Worm (Caenorhabditis elegans) whole organism, mixed stage, embryonic: ENCODE measurements around the gene rpb-8.

Source experiments
- M03D4.4 ChIP-seq: sonication (generic microtip); optimal IDR thresholded peaks from 2 replicates; lab custom pipeline; 2017; ENCODE audit warnings: mild to moderate bottlenecking, missing genetic modification characterization, missing compliant biosample characterization
- bed-3 ChIP-seq: fragments of 200-800 bp; sonication (Bioruptor generic); optimal IDR thresholded peaks from 3 replicates; lab custom pipeline; 2018; ENCODE audit warnings: mild to moderate bottlenecking, missing genetic modification characterization, moderate library complexity, missing compliant biosample characterization
- blmp-1 ChIP-seq: fragments of 150-350 bp; optimal IDR thresholded peaks from 2 replicates; lab custom pipeline; 2014; ENCODE audit warnings: missing biosample characterization, missing genetic modification characterization
- ceh-39 ChIP-seq: fragments of 150-350 bp; optimal IDR thresholded peaks from 2 replicates; lab custom pipeline; 2014; ENCODE audit warnings: missing biosample characterization, missing genetic modification characterization
- ceh-43 ChIP-seq: fragments of 200-800 bp; sonication (Bioruptor generic); optimal IDR thresholded peaks from 2 replicates; lab custom pipeline; 2018; ENCODE audit warnings: mild to moderate bottlenecking, missing genetic modification characterization, moderate library complexity, missing compliant biosample characterization
- ceh-83 ChIP-seq: fragments of 200-800 bp; sonication (Bioruptor generic); optimal IDR thresholded peaks from 2 replicates; lab custom pipeline; 2018; ENCODE audit warnings: mild to moderate bottlenecking, missing genetic modification characterization, missing compliant biosample characterization
- ces-1 ChIP-seq: fragments of 150-350 bp; optimal IDR thresholded peaks from 2 replicates; lab custom pipeline; 2014; ENCODE audit warnings: missing biosample characterization, missing genetic modification reagents, missing genetic modification characterization
- cnd-1 ChIP-seq: fragments of 200-800 bp; sonication (Bioruptor generic); optimal IDR thresholded peaks from 2 replicates; lab custom pipeline; 2018; ENCODE audit warnings: mild to moderate bottlenecking, missing genetic modification characterization, missing compliant biosample characterization
- drap-1 ChIP-seq: fragments of 200-800 bp; sonication (Bioruptor generic); optimal IDR thresholded peaks from 3 replicates; lab custom pipeline; 2018; ENCODE audit warnings: mild to moderate bottlenecking, missing genetic modification characterization, missing compliant biosample characterization
- elt-1 ChIP-seq: sonication (generic microtip); optimal IDR thresholded peaks from 2 replicates; lab custom pipeline; 2017; ENCODE audit warnings: missing genetic modification characterization, mild to moderate bottlenecking, missing compliant biosample characterization, antibody characterized with exemption, moderate library complexity, borderline replicate concordance; ENCODE audit not compliant: insufficient read depth
- elt-3 ChIP-seq: fragments of 150-350 bp; optimal IDR thresholded peaks from 2 replicates; lab custom pipeline; 2014; ENCODE audit warnings: missing biosample characterization, missing genetic modification characterization
- flh-1 ChIP-seq: fragments of 200-800 bp; sonication (Bioruptor generic); optimal IDR thresholded peaks from 2 replicates; lab custom pipeline; 2018; ENCODE audit warnings: mild to moderate bottlenecking, missing genetic modification characterization, moderate library complexity, missing compliant biosample characterization
- ham-2 ChIP-seq: fragments of 200-800 bp; sonication (Bioruptor generic); optimal IDR thresholded peaks from 2 replicates; lab custom pipeline; 2018; ENCODE audit warnings: mild to moderate bottlenecking, missing genetic modification characterization, missing compliant biosample characterization
- hlh-1 ChIP-seq: fragments of 150-350 bp; optimal IDR thresholded peaks from 2 replicates; lab custom pipeline; 2014; ENCODE audit warnings: missing biosample characterization, missing genetic modification reagents, missing genetic modification characterization
- lin-13 ChIP-seq: fragments of 150-350 bp; optimal IDR thresholded peaks from 2 replicates; lab custom pipeline; 2014; ENCODE audit warnings: missing biosample characterization, missing genetic modification characterization
- lin-32 ChIP-seq: fragments of 200-800 bp; sonication (Bioruptor generic); optimal IDR thresholded peaks from 2 replicates; lab custom pipeline; 2018; ENCODE audit warnings: mild to moderate bottlenecking, missing genetic modification characterization, missing compliant biosample characterization
- lsy-2 ChIP-seq: fragments of 150-350 bp; optimal IDR thresholded peaks from 2 replicates; lab custom pipeline; 2014; ENCODE audit warnings: missing biosample characterization, missing genetic modification characterization
- mab-5 ChIP-seq: fragments of 150-350 bp; optimal IDR thresholded peaks from 2 replicates; lab custom pipeline; 2014; ENCODE audit warnings: missing biosample characterization, missing genetic modification characterization
- mep-1 ChIP-seq: fragments of 150-350 bp; optimal IDR thresholded peaks from 2 replicates; lab custom pipeline; 2017; ENCODE audit warnings: missing biosample characterization, missing genetic modification reagents, missing genetic modification characterization, inconsistent platforms
- mls-2 ChIP-seq: sonication (generic microtip); optimal IDR thresholded peaks from 2 replicates; lab custom pipeline; 2016; ENCODE audit warnings: mild to moderate bottlenecking, missing genetic modification characterization, moderate library complexity, missing compliant biosample characterization
- nhr-12 ChIP-seq: fragments of 150-350 bp; optimal IDR thresholded peaks from 2 replicates; lab custom pipeline; 2014; ENCODE audit warnings: missing biosample characterization, missing genetic modification characterization
- nhr-2 ChIP-seq: fragments of 150-350 bp; optimal IDR thresholded peaks from 2 replicates; lab custom pipeline; 2014; ENCODE audit warnings: missing biosample characterization, missing genetic modification characterization
- nhr-237 ChIP-seq: fragments of 150-350 bp; optimal IDR thresholded peaks from 2 replicates; lab custom pipeline; 2014; ENCODE audit warnings: missing biosample characterization, missing genetic modification characterization
- nhr-28 ChIP-seq: fragments of 150-350 bp; optimal IDR thresholded peaks from 2 replicates; lab custom pipeline; 2014; ENCODE audit warnings: missing biosample characterization, missing genetic modification characterization
- nhr-76 ChIP-seq: sonication (generic microtip); optimal IDR thresholded peaks from 2 replicates; lab custom pipeline; 2017; ENCODE audit warnings: missing biosample characterization, missing genetic modification characterization
- pha-4 ChIP-seq: fragments of 150-350 bp; optimal IDR thresholded peaks from 2 replicates; lab custom pipeline; 2018; ENCODE audit warnings: missing biosample characterization, missing genetic modification reagents, missing genetic modification characterization
- sem-2 ChIP-seq: fragments of 200-800 bp; sonication (Bioruptor generic); optimal IDR thresholded peaks from 2 replicates; lab custom pipeline; 2018; ENCODE audit warnings: mild to moderate bottlenecking, missing genetic modification characterization, missing compliant biosample characterization
- snpc-4 ChIP-seq: fragments of 150-350 bp; optimal IDR thresholded peaks from 2 replicates; lab custom pipeline; 2014; ENCODE audit warnings: missing biosample characterization, missing genetic modification characterization
- sptf-1 ChIP-seq: sonication (generic microtip); optimal IDR thresholded peaks from 2 replicates; lab custom pipeline; 2017; ENCODE audit warnings: mild to moderate bottlenecking, missing genetic modification characterization, moderate library complexity, missing compliant biosample characterization
- tbx-8 ChIP-seq: fragments of 200-800 bp; sonication (Bioruptor generic); optimal IDR thresholded peaks from 2 replicates; lab custom pipeline; 2018; ENCODE audit warnings: mild to moderate bottlenecking, missing genetic modification characterization, moderate library complexity, missing compliant biosample characterization
- unc-120 ChIP-seq: sonication (generic microtip); optimal IDR thresholded peaks from 2 replicates; lab custom pipeline; 2017; ENCODE audit warnings: missing genetic modification characterization, missing compliant biosample characterization; ENCODE audit not compliant: poor library complexity, severe bottlenecking
- unc-39 ChIP-seq: fragments of 150-350 bp; optimal IDR thresholded peaks from 2 replicates; lab custom pipeline; 2014; ENCODE audit warnings: missing biosample characterization, missing genetic modification characterization
- unc-62 ChIP-seq: fragments of 150-350 bp; optimal IDR thresholded peaks from 2 replicates; lab custom pipeline; 2014; ENCODE audit warnings: missing biosample characterization, missing genetic modification reagents, missing genetic modification characterization
- zip-8 ChIP-seq: fragments of 150-350 bp; optimal IDR thresholded peaks from 2 replicates; lab custom pipeline; 2014; ENCODE audit warnings: missing biosample characterization, missing genetic modification characterization
- ztf-11 ChIP-seq: fragments of 150-350 bp; optimal IDR thresholded peaks from 2 replicates; lab custom pipeline; 2014; ENCODE audit warnings: missing biosample characterization, missing genetic modification characterization

rpb-8 gene

DNA sequence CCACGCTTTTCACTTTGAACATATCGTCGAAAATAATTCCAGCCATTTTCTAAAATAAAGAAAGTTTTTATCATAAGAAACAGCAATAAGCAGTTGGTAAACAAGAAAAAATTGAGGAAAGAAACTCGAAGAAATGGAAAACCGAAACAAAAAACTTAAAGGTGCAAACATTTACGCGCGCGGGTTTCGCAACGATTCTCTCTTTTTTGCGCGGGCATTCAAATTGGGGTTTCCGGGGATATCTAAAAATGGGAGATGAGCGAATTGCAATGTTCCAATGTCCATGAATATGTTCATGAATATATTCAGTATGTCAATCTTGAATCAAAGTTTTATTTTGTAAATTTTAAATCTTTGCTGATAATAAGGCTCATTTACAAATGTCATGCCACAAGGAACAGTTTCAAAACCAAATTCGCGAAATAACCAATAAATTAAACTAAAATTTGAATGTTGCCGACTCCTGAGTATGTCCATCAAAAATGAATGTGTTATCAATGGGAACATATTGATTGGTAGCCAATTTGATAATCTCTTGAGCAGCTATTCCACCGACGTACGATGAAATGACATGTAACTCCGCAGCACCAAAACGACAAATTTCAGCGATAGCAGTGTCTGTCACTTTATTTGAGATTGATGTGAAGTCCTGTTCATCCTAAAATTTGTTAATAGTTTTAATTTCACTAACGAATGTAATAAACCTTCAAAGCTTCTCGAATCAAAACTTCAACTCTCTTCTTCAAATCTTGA is at the start of gene rpb-8:
TSS of gene rpb-8 (minus strand) at position 49 of the 753 bp plus-strand sequence.
- TF ChIP-seq elt-3 (tag; lab: Kevin White, UChicago) (no peak), unc-120 (tag; lab: Kevin White, UChicago) (peak; percentile 61), lsy-2 (tag; lab: Kevin White, UChicago) (peak; percentile 67), ham-2 (GFP tag; lab: Kevin White, UChicago) (no peak), drap-1 (GFP tag; lab: Kevin White, UChicago) (no peak), mep-1 (tag; lab: Kevin White, UChicago) (peak; percentile 55), nhr-237 (tag; lab: Kevin White, UChicago) (peak; percentile 13)

- TF ChIP-seq nhr-237 (tag; lab: Kevin White, UChicago) (no peak), ham-2 (GFP tag; lab: Kevin White, UChicago) (no peak), ces-1 (GFP tag; lab: Kevin White, UChicago) (peak; percentile 95)
Observed at ce11 chrIII:4967236-4967635, 49.4 kb upstream of the rpb-8 start.

DNA sequence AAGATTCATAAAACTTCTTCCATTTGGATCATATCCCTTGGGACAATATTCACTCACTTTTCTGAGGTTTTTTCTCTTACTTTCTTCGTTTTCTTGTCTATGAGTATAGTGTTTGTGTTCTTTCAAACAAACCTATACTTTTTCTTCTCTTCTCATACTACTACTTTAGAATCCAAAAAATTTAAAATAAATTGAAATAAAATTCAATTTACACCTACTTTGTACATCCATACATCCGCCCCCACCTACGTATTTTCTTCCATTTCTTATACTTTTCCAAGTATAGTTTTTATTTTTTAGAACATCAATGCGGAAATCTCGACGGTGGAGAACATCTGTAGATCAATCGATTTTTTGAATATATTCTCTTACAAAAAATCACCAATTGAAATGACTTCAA is 47.5 kb upstream of the rpb-8 start, which contains the start of gene nca-2:
TSS of gene nca-2 (plus strand) at position 301 of the 400 bp plus-strand sequence.
- TF ChIP-seq ceh-43 (GFP tag; lab: Kevin White, UChicago) (no peak), flh-1 (GFP tag; lab: Kevin White, UChicago) (no peak), lin-32 (GFP tag; lab: Kevin White, UChicago) (no peak), elt-3 (tag; lab: Kevin White, UChicago) (no peak), mab-5 (no peak), hlh-1 (no peak), lsy-2 (tag; lab: Kevin White, UChicago) (no peak), cnd-1 (tag; lab: Kevin White, UChicago) (no peak), mep-1 (tag; lab: Kevin White, UChicago) (no peak), sem-2 (GFP tag; lab: Kevin White, UChicago) (no peak), mls-2 (no peak), nhr-28 (tag; lab: Kevin White, UChicago) (no peak), nhr-12 (tag; lab: Kevin White, UChicago) (no peak), unc-120 (tag; lab: Kevin White, UChicago) (no peak), ceh-39 (tag; lab: Kevin White, UChicago) (no peak), unc-62 (no peak), drap-1 (GFP tag; lab: Kevin White, UChicago) (no peak), unc-39 (tag; lab: Kevin White, UChicago) (no peak), ham-2 (GFP tag; lab: Kevin White, UChicago) (no peak), sptf-1 (tag; lab: Kevin White, UChicago) (no peak)

DNA sequence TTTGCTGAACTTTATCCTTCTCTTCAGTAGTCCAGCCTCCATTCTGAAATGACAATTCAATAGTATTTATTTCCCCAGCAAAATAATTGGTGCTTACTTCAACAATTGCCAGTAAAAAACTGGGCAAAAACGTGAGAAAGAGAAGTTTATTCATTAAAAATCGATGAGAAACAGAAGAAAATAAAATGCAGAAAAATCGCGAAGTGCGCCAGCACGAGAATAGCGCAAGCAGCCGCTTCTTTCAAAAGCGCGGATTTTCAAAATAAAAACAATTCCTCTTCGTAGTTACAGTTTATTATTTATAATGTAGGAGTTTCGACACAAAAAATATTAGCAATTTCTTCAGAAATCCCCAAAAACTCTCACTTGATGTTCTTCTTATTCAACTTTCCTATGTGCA is 45.1 kb upstream of the rpb-8 start, which contains the start of gene C27F2.9:
TSS of gene C27F2.9 (minus strand) at position 159 of the 400 bp plus-strand sequence.
- TF ChIP-seq unc-120 (tag; lab: Kevin White, UChicago): peak; percentile 1
- no peak for TF ChIP-seq ham-2 (GFP tag; lab: Kevin White, UChicago)
- peak; percentile 73 for TF ChIP-seq nhr-237 (tag; lab: Kevin White, UChicago)
- peak; percentile 24 for TF ChIP-seq mls-2
- TF ChIP-seq unc-39 (tag; lab: Kevin White, UChicago): no peak
- TF ChIP-seq elt-1 (tag; lab: Kevin White, UChicago): no peak
- TF ChIP-seq flh-1 (GFP tag; lab: Kevin White, UChicago): no peak
- TF ChIP-seq ces-1 (GFP tag; lab: Kevin White, UChicago): peak; percentile 73
- peak; percentile 3 for TF ChIP-seq hlh-1
- no peak for TF ChIP-seq sem-2 (GFP tag; lab: Kevin White, UChicago)
- no peak for TF ChIP-seq lin-32 (GFP tag; lab: Kevin White, UChicago)
- peak; percentile 71 for TF ChIP-seq lin-13 (tag; lab: Kevin White, UChicago)
- peak; percentile 25 for TF ChIP-seq drap-1 (GFP tag; lab: Kevin White, UChicago)
- TF ChIP-seq mab-5: no peak
- TF ChIP-seq cnd-1 (tag; lab: Kevin White, UChicago): peak; percentile 12
- no peak for TF ChIP-seq nhr-76 (tag; lab: Kevin White, UChicago)
- TF ChIP-seq sptf-1 (tag; lab: Kevin White, UChicago): peak; percentile 76
- TF ChIP-seq nhr-28 (tag; lab: Kevin White, UChicago): no peak
- no peak for TF ChIP-seq zip-8 (tag; lab: Kevin White, UChicago)
- no peak for TF ChIP-seq bed-3 (GFP tag; lab: Kevin White, UChicago)
- no peak for TF ChIP-seq pha-4 (tag; lab: Kevin White, UChicago)
- peak; percentile 52 for TF ChIP-seq M03D4.4 (tag; lab: Kevin White, UChicago)
- no peak for TF ChIP-seq blmp-1 (tag; lab: Kevin White, UChicago)
- TF ChIP-seq mep-1 (tag; lab: Kevin White, UChicago): peak; percentile 88
- TF ChIP-seq unc-62: no peak
- TF ChIP-seq ceh-39 (tag; lab: Kevin White, UChicago): peak; percentile 62
- peak; percentile 22 for TF ChIP-seq ceh-43 (GFP tag; lab: Kevin White, UChicago)
- TF ChIP-seq ztf-11: no peak
- peak; percentile 63 for TF ChIP-seq ceh-83
- peak; percentile 16 for TF ChIP-seq nhr-2 (tag; lab: Kevin White, UChicago)
- no peak for TF ChIP-seq nhr-12 (tag; lab: Kevin White, UChicago)
- no peak for TF ChIP-seq elt-3 (tag; lab: Kevin White, UChicago)
- TF ChIP-seq snpc-4 (tag; lab: Kevin White, UChicago): no peak
- TF ChIP-seq lsy-2 (tag; lab: Kevin White, UChicago): peak; percentile 80
- TF ChIP-seq tbx-8: no peak
